Fruit fly (Drosophila melanogaster) whole organism, embryonic: Measurements from ENCODE around the gene Patj.

Experiments
- CG10274 ChIP-seq: fragments of 200-800 bp; sonication (Bioruptor generic); optimal IDR thresholded peaks from 3 replicates; lab custom pipeline; 2017; ENCODE audit warnings: missing biosample characterization, mild to moderate bottlenecking, missing genetic modification characterization
- CG10959 ChIP-seq: fragments of 200-800 bp; sonication (Bioruptor generic); IDR thresholded peaks from 2 replicates; pipeline ENCODE4 v1.3.6; 2022; ENCODE audit warnings: missing biosample characterization, missing genetic modification characterization
- CG11093 ChIP-seq: fragments of 200-800 bp; sonication (Bioruptor generic); IDR thresholded peaks from 3 replicates; pipeline ENCODE4 v1.3.6; 2022; ENCODE audit warnings: missing biosample characterization, missing genetic modification characterization
- CG12104 ChIP-seq: fragments of 200-800 bp; sonication (Bioruptor generic); optimal IDR thresholded peaks from 3 replicates; lab custom pipeline; 2016; ENCODE audit warnings: missing biosample characterization, missing genetic modification characterization
- CG12769 ChIP-seq: fragments of 200-800 bp; sonication (Bioruptor generic); optimal IDR thresholded peaks from 2 replicates; lab custom pipeline; 2019; ENCODE audit warnings: missing biosample characterization, mild to moderate bottlenecking, missing genetic modification characterization, moderate library complexity
- CG13287 ChIP-seq: fragments of 200-800 bp; sonication (Bioruptor generic); IDR thresholded peaks from 2 replicates; pipeline ENCODE4 v1.3.6; 2022; ENCODE audit warnings: missing biosample characterization, missing genetic modification characterization; ENCODE audit not compliant: partially characterized antibody
- CG13296 ChIP-seq: fragments of 200-800 bp; sonication (Bioruptor generic); optimal IDR thresholded peaks from 3 replicates; lab custom pipeline; 2018; ENCODE audit warnings: missing biosample characterization, mild to moderate bottlenecking, missing genetic modification characterization
- CG14860 ChIP-seq: fragments of 200-800 bp; sonication (Bioruptor generic); IDR thresholded peaks from 3 replicates; pipeline ENCODE4 v1.3.6; 2022; ENCODE audit warnings: missing biosample characterization, missing genetic modification characterization; ENCODE audit not compliant: partially characterized antibody
- CG15011 ChIP-seq: fragments of 200-800 bp; sonication (Bioruptor generic); optimal IDR thresholded peaks from 3 replicates; lab custom pipeline; 2018; ENCODE audit warnings: missing biosample characterization, mild to moderate bottlenecking, missing genetic modification characterization
- CG15269 ChIP-seq: fragments of 200-800 bp; sonication (Bioruptor generic); optimal IDR thresholded peaks from 2 replicates; lab custom pipeline; 2018; ENCODE audit warnings: missing biosample characterization, mild to moderate bottlenecking, missing genetic modification characterization, moderate library complexity
- CG15696 ChIP-seq: fragments of 200-800 bp; sonication (Bioruptor generic); optimal IDR thresholded peaks from 2 replicates; lab custom pipeline; 2019; ENCODE audit warnings: missing biosample characterization, mild to moderate bottlenecking, missing genetic modification characterization, moderate library complexity
- CG17361 ChIP-seq: fragments of 200-800 bp; sonication (Bioruptor generic); IDR thresholded peaks from 3 replicates; pipeline ENCODE4 v1.3.6; 2022; ENCODE audit warnings: missing biosample characterization, missing genetic modification characterization
- CG1792 ChIP-seq: fragments of 200-800 bp; sonication (Bioruptor generic); optimal IDR thresholded peaks from 2 replicates; lab custom pipeline; 2016; ENCODE audit warnings: missing biosample characterization, missing genetic modification characterization
- CG2678 ChIP-seq: fragments of 200-800 bp; sonication (Bioruptor generic); optimal IDR thresholded peaks from 3 replicates; lab custom pipeline; 2019; ENCODE audit warnings: missing biosample characterization, mild to moderate bottlenecking, missing genetic modification characterization, moderate library complexity
- CG3065 ChIP-seq: fragments of 200-800 bp; sonication (Bioruptor generic); optimal IDR thresholded peaks from 2 replicates; lab custom pipeline; 2016; ENCODE audit warnings: missing biosample characterization, missing genetic modification characterization
- CG31388 ChIP-seq: fragments of 200-800 bp; sonication (Bioruptor generic); optimal IDR thresholded peaks from 2 replicates; lab custom pipeline; 2016; ENCODE audit warnings: missing biosample characterization, missing genetic modification characterization
- CG31441 ChIP-seq: fragments of 200-800 bp; sonication (Bioruptor generic); IDR thresholded peaks from 2 replicates; pipeline ENCODE4 v1.3.6; 2022; ENCODE audit warnings: missing biosample characterization, missing genetic modification characterization
- CG32532 ChIP-seq: fragments of 200-800 bp; sonication (Bioruptor generic); IDR thresholded peaks from 2 replicates; pipeline ENCODE4 v1.3.6; 2022; ENCODE audit warnings: missing biosample characterization, missing genetic modification characterization
- CG32772 ChIP-seq: fragments of 200-800 bp; sonication (Bioruptor generic); IDR thresholded peaks from 2 replicates; pipeline ENCODE4 v1.3.6; 2022; ENCODE audit warnings: missing biosample characterization, missing genetic modification characterization
- CG3281 ChIP-seq: fragments of 200-800 bp; sonication (Bioruptor generic); optimal IDR thresholded peaks from 3 replicates; lab custom pipeline; 2017; ENCODE audit warnings: missing biosample characterization, mild to moderate bottlenecking, missing genetic modification characterization
- CG3838 ChIP-seq: fragments of 200-800 bp; sonication (Bioruptor generic); optimal IDR thresholded peaks from 3 replicates; lab custom pipeline; 2016; ENCODE audit warnings: missing biosample characterization, missing genetic modification characterization
- CG3847 ChIP-seq: fragments of 200-800 bp; sonication (Bioruptor generic); IDR thresholded peaks from 2 replicates; pipeline ENCODE4 v1.3.6; 2022; ENCODE audit warnings: missing biosample characterization, missing genetic modification characterization
- CG43689 ChIP-seq: fragments of 200-800 bp; sonication (Bioruptor generic); IDR thresholded peaks from 2 replicates; pipeline ENCODE4 v1.3.6; 2022; ENCODE audit warnings: missing biosample characterization, missing genetic modification characterization
- CG4404 ChIP-seq: fragments of 200-800 bp; sonication (Bioruptor generic); IDR thresholded peaks from 2 replicates; pipeline ENCODE4 v1.3.6; 2022; ENCODE audit warnings: missing biosample characterization, missing genetic modification characterization
- CG4617 ChIP-seq: fragments of 200-800 bp; sonication (Bioruptor generic); optimal IDR thresholded peaks from 3 replicates; lab custom pipeline; 2016; ENCODE audit warnings: missing biosample characterization, missing genetic modification characterization, borderline replicate concordance
- CG5180 ChIP-seq: fragments of 200-800 bp; sonication (Bioruptor generic); optimal IDR thresholded peaks from 3 replicates; lab custom pipeline; 2017; ENCODE audit warnings: missing biosample characterization, missing genetic modification characterization, mild to moderate bottlenecking, moderate library complexity, missing genetic modification reagents
- CG6683 ChIP-seq: fragments of 200-800 bp; sonication (Bioruptor generic); optimal IDR thresholded peaks from 2 replicates; lab custom pipeline; 2017; ENCODE audit warnings: missing biosample characterization, mild to moderate bottlenecking, missing genetic modification characterization, missing genetic modification reagents
- CG6791 ChIP-seq: fragments of 200-800 bp; sonication (Bioruptor generic); IDR thresholded peaks from 3 replicates; pipeline ENCODE4 v1.3.6; 2022; ENCODE audit warnings: missing biosample characterization, missing genetic modification characterization; ENCODE audit not compliant: partially characterized antibody
- CG7372 ChIP-seq: fragments of 200-800 bp; sonication (Bioruptor generic); IDR thresholded peaks from 2 replicates; pipeline ENCODE4 v1.3.6; 2022; ENCODE audit warnings: missing biosample characterization, missing genetic modification characterization
- CG8281 ChIP-seq: fragments of 200-800 bp; sonication (Bioruptor generic); optimal IDR thresholded peaks from 2 replicates; lab custom pipeline; 2018; ENCODE audit warnings: missing biosample characterization, mild to moderate bottlenecking, missing genetic modification characterization, moderate library complexity
- CG8388 ChIP-seq: fragments of 200-800 bp; sonication (Bioruptor generic); optimal IDR thresholded peaks from 2 replicates; lab custom pipeline; 2019; ENCODE audit warnings: missing biosample characterization, mild to moderate bottlenecking, missing genetic modification characterization, moderate library complexity
- CG8765 ChIP-seq: fragments of 200-800 bp; sonication (Bioruptor generic); IDR thresholded peaks from 2 replicates; pipeline ENCODE4 v1.3.6; 2022; ENCODE audit warnings: missing biosample characterization, missing genetic modification characterization
- Dad ChIP-seq: fragments of 200-800 bp; sonication (Bioruptor generic); optimal IDR thresholded peaks from 3 replicates; lab custom pipeline; 2016; ENCODE audit warnings: missing biosample characterization, missing genetic modification characterization
- Dfd ChIP-seq, 2 experiments: fragments of >200 bp; optimal IDR thresholded peaks; 2 replicates each; lab custom pipeline; 2017; ENCODE audit warnings: missing biosample characterization in 2 of 2, missing genetic modification characterization in 2 of 2
- HLH3B ChIP-seq: fragments of 200-800 bp; sonication (Bioruptor generic); IDR thresholded peaks from 2 replicates; pipeline ENCODE4 v1.3.6; 2022; ENCODE audit warnings: missing biosample characterization, missing genetic modification characterization
- HLH4C ChIP-seq: fragments of 200-800 bp; sonication (Bioruptor generic); IDR thresholded peaks from 3 replicates; pipeline ENCODE4 v1.3.6; 2022; ENCODE audit warnings: missing biosample characterization, missing genetic modification characterization; ENCODE audit not compliant: partially characterized antibody
- HmgZ ChIP-seq: fragments of 200-800 bp; sonication (Bioruptor generic); optimal IDR thresholded peaks from 2 replicates; lab custom pipeline; 2018; ENCODE audit warnings: missing biosample characterization, mild to moderate bottlenecking, missing genetic modification characterization
- Jarid2 ChIP-seq: fragments of 200-800 bp; sonication (Bioruptor generic); optimal IDR thresholded peaks from 3 replicates; lab custom pipeline; 2017; ENCODE audit warnings: mild to moderate bottlenecking, missing biosample characterization, missing genetic modification reagents, missing genetic modification characterization
- Mes4 ChIP-seq: fragments of 200-800 bp; sonication (Bioruptor generic); optimal IDR thresholded peaks from 2 replicates; lab custom pipeline; 2016; ENCODE audit warnings: missing biosample characterization, missing genetic modification characterization
- Oli ChIP-seq: fragments of 200-800 bp; sonication (Bioruptor generic); optimal IDR thresholded peaks from 2 replicates; lab custom pipeline; 2018; ENCODE audit warnings: missing biosample characterization, mild to moderate bottlenecking, missing genetic modification characterization, moderate library complexity
- az2 ChIP-seq: fragments of 200-800 bp; sonication (Bioruptor generic); optimal IDR thresholded peaks from 3 replicates; lab custom pipeline; 2016; ENCODE audit warnings: missing biosample characterization, missing genetic modification characterization
- croc ChIP-seq: fragments of 200-800 bp; sonication (Bioruptor generic); conservative IDR thresholded peaks from 3 replicates; pipeline ENCODE4 v1.3.6; 2022; ENCODE audit warnings: missing biosample characterization, missing genetic modification characterization
- otp ChIP-seq: fragments of 200-800 bp; sonication (Bioruptor generic); IDR thresholded peaks from 3 replicates; pipeline ENCODE4, ENCODE4 v1.3.6; 2022; ENCODE audit warnings: missing biosample characterization, missing genetic modification characterization
- p53 ChIP-seq: fragments of 200-800 bp; sonication (Bioruptor generic); optimal IDR thresholded peaks from 2 replicates; lab custom pipeline; 2016; ENCODE audit warnings: missing biosample characterization, missing genetic modification characterization
- pros ChIP-seq: fragments of 200-800 bp; sonication (Bioruptor generic); optimal IDR thresholded peaks from 3 replicates; lab custom pipeline; 2019; ENCODE audit warnings: missing biosample characterization, mild to moderate bottlenecking, missing genetic modification characterization, moderate library complexity
- psq ChIP-seq: fragments of 200-800 bp; sonication (Bioruptor generic); optimal IDR thresholded peaks from 2 replicates; lab custom pipeline; 2017; ENCODE audit warnings: missing biosample characterization, missing genetic modification characterization
- ranshi ChIP-seq: fragments of 200-800 bp; sonication (Bioruptor generic); IDR thresholded peaks from 2 replicates; pipeline ENCODE4 v1.3.6; 2022; ENCODE audit warnings: missing biosample characterization, missing genetic modification characterization
- sob ChIP-seq: fragments of 200-800 bp; sonication (Bioruptor generic); IDR thresholded peaks from 2 replicates; pipeline ENCODE4 v1.3.6; 2022; ENCODE audit warnings: missing biosample characterization, missing genetic modification characterization
- tap ChIP-seq: fragments of 200-800 bp; optimal IDR thresholded peaks from 3 replicates; lab custom pipeline; 2019; ENCODE audit warnings: missing biosample characterization, mild to moderate bottlenecking, missing genetic modification characterization, moderate library complexity
- tin ChIP-seq: fragments of 200-800 bp; sonication (Bioruptor generic); optimal IDR thresholded peaks from 3 replicates; lab custom pipeline; 2016; ENCODE audit warnings: missing biosample characterization, missing genetic modification characterization
- trh ChIP-seq: fragments of 200-800 bp; sonication (Bioruptor generic); optimal IDR thresholded peaks from 2 replicates; lab custom pipeline; 2016; ENCODE audit warnings: missing biosample characterization, missing genetic modification characterization

The Patj gene

dm6 chr3L:1808631-1809030 is 10.0 kb downstream of the Patj start (continued):
- no peak for TF ChIP-seq CG6791 (GFP tag; lab: Robert Waterston, UW)
- peak; percentile 82 for TF ChIP-seq CG17361 (GFP tag; lab: Robert Waterston, UW)
- TF ChIP-seq CG13296: peak; percentile 92
- peak; percentile 92 for TF ChIP-seq CG2678
- no peak for TF ChIP-seq CG14860 (GFP tag; lab: Robert Waterston, UW)
- peak; percentile 83 for TF ChIP-seq CG32772 (GFP tag; lab: Robert Waterston, UW)
- TF ChIP-seq CG31441: peak; percentile 88
- TF ChIP-seq tap (tag; lab: Kevin White, UChicago): peak; percentile 90
- TF ChIP-seq Dfd (GFP tag; optimal IDR thresholded peaks at IDR 0.05; lab: Kevin White, UChicago): no peak
- peak; percentile 87 for TF ChIP-seq HmgZ (tag; lab: Kevin White, UChicago)
- TF ChIP-seq otp: peak; percentile 92
- TF ChIP-seq CG4617 (GFP tag; lab: Kevin White, UChicago): peak; percentile 59
- peak; percentile 67 for TF ChIP-seq CG31388 (GFP tag; lab: Kevin White, UChicago)
- TF ChIP-seq CG3838: peak; percentile 64
- TF ChIP-seq CG43689 (GFP tag; lab: Robert Waterston, UW): peak; percentile 75
- peak; percentile 92 for TF ChIP-seq ranshi (GFP tag; lab: Robert Waterston, UW)
- no peak for TF ChIP-seq pros (GFP tag; lab: Kevin White, UChicago)
- peak; percentile 89 for TF ChIP-seq Dad (GFP tag; lab: Kevin White, UChicago)
- TF ChIP-seq CG3847 (GFP tag; lab: Robert Waterston, UW): peak; percentile 86
- peak; percentile 84 for TF ChIP-seq CG10959 (GFP tag; lab: Robert Waterston, UW)
- TF ChIP-seq CG7372 (GFP tag; lab: Robert Waterston, UW): peak; percentile 92
- no peak for TF ChIP-seq HLH4C (GFP tag; lab: Robert Waterston, UW)
- TF ChIP-seq CG32532 (GFP tag; lab: Robert Waterston, UW): peak; percentile 93
- peak; percentile 83 for TF ChIP-seq CG8388
- TF ChIP-seq CG12769 (tag; lab: Kevin White, UChicago): peak; percentile 98
- peak; percentile 81 for TF ChIP-seq Mes4 (GFP tag; lab: Kevin White, UChicago)
- peak; percentile 64 for TF ChIP-seq CG12104
- TF ChIP-seq CG8281 (tag; lab: Kevin White, UChicago): peak; percentile 64
- TF ChIP-seq CG10274 (GFP tag; lab: Kevin White, UChicago): peak; percentile 60
- peak; percentile 45 for TF ChIP-seq CG15696 (tag; lab: Kevin White, UChicago)
- peak; percentile 65 for TF ChIP-seq Jarid2 (GFP tag; lab: Kevin White, UChicago)
- peak; percentile 81 for TF ChIP-seq CG4404 (GFP tag; lab: Robert Waterston, UW)
- TF ChIP-seq p53 (GFP tag; lab: Kevin White, UChicago): peak; percentile 59
- peak; percentile 12 for TF ChIP-seq psq (GFP tag; lab: Kevin White, UChicago)
- peak; percentile 84 for TF ChIP-seq CG3281 (GFP tag; lab: Kevin White, UChicago)
- TF ChIP-seq tin (GFP tag; lab: Kevin White, UChicago): peak; percentile 88
- no peak for TF ChIP-seq CG15011 (GFP tag; lab: Kevin White, UChicago)
- TF ChIP-seq CG5180: peak; percentile 76
- peak; percentile 30; the same call in 1 of the 2 replicates for TF ChIP-seq CG8765 (GFP tag; lab: Robert Waterston, UW)
- TF ChIP-seq CG11093: peak; percentile 76; the same call in 2 of the 3 replicates
- peak; percentile 70 for TF ChIP-seq CG6683 (GFP tag; lab: Kevin White, UChicago)
- TF ChIP-seq az2: peak; percentile 84
- peak; percentile 32 for TF ChIP-seq CG3065
- peak; percentile 75 for TF ChIP-seq trh (GFP tag; lab: Kevin White, UChicago)
- peak; percentile 87 for TF ChIP-seq Oli (tag; lab: Kevin White, UChicago)
- TF ChIP-seq CG1792 (GFP tag; lab: Kevin White, UChicago): peak; percentile 79
- no peak for TF ChIP-seq CG13287 (GFP tag; lab: Robert Waterston, UW)
- TF ChIP-seq sob (GFP tag; lab: Robert Waterston, UW): peak; percentile 94
- peak; percentile 93 for TF ChIP-seq HLH3B
- peak; percentile 95 for TF ChIP-seq CG15269 (tag; lab: Kevin White, UChicago)
- peak; percentile 71; the same call in 2 of the 3 replicates for TF ChIP-seq croc (GFP tag; lab: Robert Waterston, UW)
